Fruit fly (Drosophila melanogaster) whole organism: ENCODE measurements around the gene CG9512.

ENCODE experiments used
- CG8478 ChIP-seq: fragments of >200 bp; optimal IDR thresholded peaks from 2 replicates; lab custom pipeline; 2018; ENCODE audit warnings: inconsistent platforms
- Dll ChIP-seq: fragments of >200 bp; optimal IDR thresholded peaks from 2 replicates; lab custom pipeline; 2017
- EcR ChIP-seq, 2 experiments: fragments of >200 bp; optimal IDR thresholded peaks; 2 replicates each; lab custom pipeline; 2017; ENCODE audit warnings: missing biosample characterization in 2 of 2, missing genetic modification characterization in 2 of 2, missing genetic modification reagents in 2 of 2
- pan ChIP-seq: fragments of >200 bp; optimal IDR thresholded peaks from 2 replicates; lab custom pipeline; 2017
- psq ChIP-seq: fragments of >200 bp; optimal IDR thresholded peaks from 2 replicates; lab custom pipeline; 2017
- usp ChIP-seq: fragments of >200 bp; optimal IDR thresholded peaks from 2 replicates; lab custom pipeline; 2017; ENCODE audit warnings: missing biosample characterization, missing genetic modification characterization, mixed read lengths

The CG9512 gene

dm6 chrX:14931296-14931695 lies 25.9 kb upstream of the CG9512 start:
- TF ChIP-seq EcR (GFP tag; optimal IDR thresholded peaks at IDR 0.05; lab: Kevin White, UChicago) (no peak), usp (GFP tag; lab: Kevin White, UChicago) (no peak), psq (lab: Kevin White, UChicago) (no peak), pan (lab: Kevin White, UChicago) (no peak), Dll (lab: Kevin White, UChicago) (no peak), CG8478 (lab: Kevin White, UChicago) (no peak)

dm6 chrX:14929813-14930212 lies 24.5 kb upstream of the CG9512 start:
- TF ChIP-seq usp (GFP tag; lab: Kevin White, UChicago) (no peak), pan (lab: Kevin White, UChicago) (no peak), psq (lab: Kevin White, UChicago) (no peak), CG8478 (lab: Kevin White, UChicago) (no peak), EcR (GFP tag; optimal IDR thresholded peaks at IDR 0.05; lab: Kevin White, UChicago) (no peak), Dll (lab: Kevin White, UChicago) (no peak)

- TF ChIP-seq usp (GFP tag; lab: Kevin White, UChicago): no peak
- no peak for TF ChIP-seq EcR (GFP tag; optimal IDR thresholded peaks at IDR 0.05; lab: Kevin White, UChicago)
- TF ChIP-seq CG8478 (lab: Kevin White, UChicago): no peak
- no peak for TF ChIP-seq Dll (lab: Kevin White, UChicago)
- TF ChIP-seq psq (lab: Kevin White, UChicago): no peak
- no peak for TF ChIP-seq pan (lab: Kevin White, UChicago)
Observed at dm6 chrX:14928844-14929243, 23.5 kb upstream of the CG9512 start, which contains the start of gene CG32591. TSS of gene CG32591 (minus strand) at chrX:14928944.

dm6 chrX:14923277-14924019 lies 18.1 kb upstream of the CG9512 start, which contains the start of gene CG9503:
TSS of gene CG9503 (minus strand) at chrX:14923493.
- TF ChIP-seq Dll (lab: Kevin White, UChicago) (no peak), usp (GFP tag; lab: Kevin White, UChicago) (no peak), psq (lab: Kevin White, UChicago) (no peak), EcR (GFP tag; optimal IDR thresholded peaks at IDR 0.05; lab: Kevin White, UChicago) (no peak), CG8478 (lab: Kevin White, UChicago) (no peak), pan (lab: Kevin White, UChicago) (no peak)

- TF ChIP-seq pan (lab: Kevin White, UChicago) (no peak), EcR (GFP tag; optimal IDR thresholded peaks at IDR 0.05; lab: Kevin White, UChicago) (peak in 1 of 2 experiments; percentile 64), psq (lab: Kevin White, UChicago) (no peak), usp (GFP tag; lab: Kevin White, UChicago) (no peak), CG8478 (lab: Kevin White, UChicago) (no peak)
Observed at dm6 chrX:14922396-14923276, 17.3 kb upstream of the CG9512 start.

- TF ChIP-seq psq (lab: Kevin White, UChicago) (no peak), Dll (lab: Kevin White, UChicago) (no peak), EcR (GFP tag; optimal IDR thresholded peaks at IDR 0.05; lab: Kevin White, UChicago) (peak in 1 of 2 experiments; percentile 17), usp (GFP tag; lab: Kevin White, UChicago) (no peak)
Observed at dm6 chrX:14918750-14919247, 13.4 kb upstream of the CG9512 start, which contains the start of gene Eo. TSS of gene Eo (minus strand) at chrX:14918800.

- TF ChIP-seq usp (GFP tag; lab: Kevin White, UChicago) (no peak), psq (lab: Kevin White, UChicago) (no peak), EcR (GFP tag; optimal IDR thresholded peaks at IDR 0.05; lab: Kevin White, UChicago) (no peak), CG8478 (lab: Kevin White, UChicago) (no peak), pan (lab: Kevin White, UChicago) (no peak), Dll (lab: Kevin White, UChicago) (no peak)
Observed at dm6 chrX:14913706-14914303, 8.5 kb upstream of the CG9512 start, which contains the start of gene CG12398. TSS of gene CG12398 (minus strand) at chrX:14913812.

dm6 chrX:14910464-14911349 lies 5.4 kb upstream of the CG9512 start, which contains the start of gene CG14406:
TSS of gene CG14406 (minus strand) at chrX:14910845.
- TF ChIP-seq EcR (GFP tag; optimal IDR thresholded peaks at IDR 0.05; lab: Kevin White, UChicago): peak in 1 of 2 experiments; percentile 1
- no peak for TF ChIP-seq pan (lab: Kevin White, UChicago)

- TF ChIP-seq psq (lab: Kevin White, UChicago) (no peak), usp (GFP tag; lab: Kevin White, UChicago) (no peak), Dll (lab: Kevin White, UChicago) (no peak), pan (lab: Kevin White, UChicago) (no peak), CG8478 (lab: Kevin White, UChicago) (no peak), EcR (GFP tag; optimal IDR thresholded peaks at IDR 0.05; lab: Kevin White, UChicago) (no peak)
Observed at dm6 chrX:14909658-14910378, 4.5 kb upstream of the CG9512 start, which contains the start of gene fiz. TSS of gene fiz (minus strand) at chrX:14909708.
